Fruit fly (Drosophila melanogaster): ENCODE data around the gene ChAT.

dm6 chr3R:18728368-18728767 is 23.1 kb downstream of the ChAT start, which contains the start of gene CG7715:
- TF ChIP-seq CG34406 (GFP tag; optimal IDR thresholded peaks at IDR 0.05) = no peak
- TF ChIP-seq Met (GFP tag; optimal IDR thresholded peaks at IDR 0.05) = no peak
- no peak for TF ChIP-seq achi (GFP tag; optimal IDR thresholded peaks at IDR 0.05)
- TF ChIP-seq Sox102F (GFP tag; optimal IDR thresholded peaks at IDR 0.05) = no peak
- no peak for TF ChIP-seq CG15336 (GFP tag; IDR thresholded peaks at IDR 0.05)
- no peak for TF ChIP-seq vri (GFP tag; optimal IDR thresholded peaks at IDR 0.05)
